Worm (Caenorhabditis elegans): ENCODE data around the gene C03H5.3.

- TF ChIP-seq nhr-28 (tag; optimal IDR thresholded peaks at IDR 0.05) (no peak), attf-4 (tag; optimal IDR thresholded peaks at IDR 0.05) (no peak), nhr-25 (tag; optimal IDR thresholded peaks at IDR 0.05; ENCODE audit: borderline replicate concordance, insufficient read depth) (no peak), ceh-82 (tag; optimal IDR thresholded peaks at IDR 0.05) (no peak), php-3 (GFP tag; IDR thresholded peaks at IDR 0.05) (no peak), ztf-11 (tag; optimal IDR thresholded peaks at IDR 0.05) (no peak), zfp-2 (tag; optimal IDR thresholded peaks at IDR 0.05) (no peak), egl-43 (GFP tag; IDR thresholded peaks at IDR 0.05) (no peak), lin-15B (tag; optimal IDR thresholded peaks at IDR 0.05) (no peak), tra-1 (GFP tag; IDR thresholded peaks at IDR 0.05) (no peak), nhr-41 (GFP tag; IDR thresholded peaks at IDR 0.05) (no peak), F10B5.3 (tag; optimal IDR thresholded peaks at IDR 0.05) (no peak)
Observed at ce11 chrII:340714-341113, 45.2 kb upstream of the C03H5.3 start.
